Fruit fly (Drosophila melanogaster) whole organism, wandering third instar larva: ENCODE data around the gene CG14326.

Source experiments
- Abd-B ChIP-seq: fragments of >200 bp; optimal IDR thresholded peaks from 2 replicates; lab custom pipeline; 2017; ENCODE audit warnings: missing biosample characterization, missing genetic modification characterization
- CG32264 ChIP-seq: fragments of 200-800 bp; sonication (Bioruptor generic); optimal IDR thresholded peaks from 2 replicates; lab custom pipeline; 2016; ENCODE audit warnings: missing biosample characterization, missing genetic modification characterization
- CG9705 ChIP-seq: fragments of 200-800 bp; sonication (Bioruptor generic); optimal IDR thresholded peaks from 2 replicates; lab custom pipeline; 2018; ENCODE audit warnings: missing biosample characterization, mild to moderate bottlenecking, missing genetic modification characterization
- Dfd ChIP-seq: fragments of >200 bp; optimal IDR thresholded peaks from 2 replicates; lab custom pipeline; 2017; ENCODE audit warnings: missing biosample characterization, missing genetic modification characterization
- Dif ChIP-seq: fragments of 200-275, 200-300 bp; sonication (Bioruptor generic); optimal IDR thresholded peaks from 2 replicates; lab custom pipeline; 2018; ENCODE audit warnings: missing biosample characterization, missing genetic modification characterization; ENCODE audit not compliant: partially characterized antibody
- GATAd ChIP-seq: sonication (Bioruptor generic); optimal IDR thresholded peaks from 2 replicates; lab custom pipeline; 2016; ENCODE audit warnings: missing biosample characterization, missing genetic modification characterization
- HLH106 ChIP-seq: fragments of 200-800 bp; optimal IDR thresholded peaks from 3 replicates; lab custom pipeline; 2019; ENCODE audit warnings: missing biosample characterization, mild to moderate bottlenecking, missing genetic modification characterization, moderate library complexity
- Hnf4 ChIP-seq: fragments of 200-800 bp; sonication (Bioruptor generic); optimal IDR thresholded peaks from 2 replicates; lab custom pipeline; 2016; ENCODE audit warnings: missing biosample characterization, mild to moderate bottlenecking, missing genetic modification characterization
- Hr78 ChIP-seq: fragments of >200 bp; optimal IDR thresholded peaks from 2 replicates; lab custom pipeline; 2017; ENCODE audit warnings: missing biosample characterization, missing genetic modification characterization
- Hr83 ChIP-seq: fragments of 200-300 bp; sonication (Bioruptor generic); optimal IDR thresholded peaks from 2 replicates; lab custom pipeline; 2016; ENCODE audit warnings: missing biosample characterization, mild to moderate bottlenecking, missing genetic modification characterization, moderate library complexity; ENCODE audit not compliant: poor library complexity, severe bottlenecking
- Jra ChIP-seq: sonication (Bioruptor generic); optimal IDR thresholded peaks from 2 replicates; lab custom pipeline; 2016; ENCODE audit warnings: missing biosample characterization, missing genetic modification characterization
- Mio ChIP-seq: sonication (Bioruptor generic); optimal IDR thresholded peaks from 2 replicates; lab custom pipeline; 2016; ENCODE audit warnings: missing biosample characterization, missing genetic modification characterization
- Myc ChIP-seq: fragments of >200 bp; optimal IDR thresholded peaks from 2 replicates; lab custom pipeline; 2017
- N ChIP-seq: fragments of >200 bp; optimal IDR thresholded peaks from 2 replicates; lab custom pipeline; 2018; ENCODE audit warnings: missing biosample characterization, missing external identifiers, missing genetic modification characterization
- OdsH ChIP-seq: fragments of 200-800 bp; sonication (Bioruptor generic); optimal IDR thresholded peaks from 2 replicates; lab custom pipeline; 2016; ENCODE audit warnings: missing biosample characterization, mild to moderate bottlenecking, missing genetic modification characterization
- Rel ChIP-seq, 2 experiments: fragments of 200-800 bp; sonication (Bioruptor generic) in 1 of 2; optimal IDR thresholded peaks; 2 replicates in 1 of 2; 3 replicates in 1 of 2; lab custom pipeline; 2016 to 2019; ENCODE audit warnings: mild to moderate bottlenecking in 2 of 2, missing biosample characterization in 2 of 2, missing genetic modification characterization in 2 of 2, moderate library complexity in 1 of 2
- Sp1 ChIP-seq: fragments of 200-800 bp; sonication (Bioruptor generic); optimal IDR thresholded peaks from 3 replicates; lab custom pipeline; 2019; ENCODE audit warnings: missing biosample characterization, mild to moderate bottlenecking, missing genetic modification characterization, moderate library complexity
- Vsx2 ChIP-seq: fragments of 200-300, 225-300 bp; sonication (Bioruptor generic); optimal IDR thresholded peaks from 2 replicates; lab custom pipeline; 2018; ENCODE audit warnings: missing biosample characterization, missing genetic modification characterization; ENCODE audit not compliant: partially characterized antibody
- brk ChIP-seq: fragments of 200-800 bp; sonication (Bioruptor generic); optimal IDR thresholded peaks from 2 replicates; lab custom pipeline; 2016; ENCODE audit warnings: missing biosample characterization, mild to moderate bottlenecking, missing genetic modification characterization
- dl ChIP-seq, 2 experiments: fragments of 175-275, 200-275 bp in 1 of 2; fragments of 200-275 bp in 1 of 2; sonication (Bioruptor generic); optimal IDR thresholded peaks; lab custom pipeline; 2018; ENCODE audit warnings: mild to moderate bottlenecking in 2 of 2, missing biosample characterization in 2 of 2, missing genetic modification characterization in 2 of 2, moderate library complexity in 2 of 2; ENCODE audit not compliant: partially characterized antibody in 2 of 2, insufficient read depth in 1 of 2
- dmrt93B ChIP-seq: fragments of 200-800 bp; sonication (Bioruptor generic); optimal IDR thresholded peaks from 2 replicates; lab custom pipeline; 2018; ENCODE audit warnings: missing biosample characterization, mild to moderate bottlenecking, missing genetic modification characterization
- dsf ChIP-seq: sonication (Bioruptor generic); optimal IDR thresholded peaks from 2 replicates; lab custom pipeline; 2016; ENCODE audit warnings: missing biosample characterization, missing genetic modification characterization, borderline replicate concordance
- ey ChIP-seq: fragments of 200-800 bp; sonication (Bioruptor generic); optimal IDR thresholded peaks from 2 replicates; lab custom pipeline; 2016; ENCODE audit warnings: missing biosample characterization, missing genetic modification characterization
- fru ChIP-seq: fragments of 200-800 bp; sonication (Bioruptor generic); optimal IDR thresholded peaks from 3 replicates; lab custom pipeline; 2016; ENCODE audit warnings: missing biosample characterization, mild to moderate bottlenecking, missing genetic modification characterization
- h ChIP-seq: fragments of 200-800 bp; sonication (Bioruptor generic); optimal IDR thresholded peaks from 3 replicates; lab custom pipeline; 2016; ENCODE audit warnings: missing biosample characterization, mild to moderate bottlenecking, missing genetic modification characterization
- lola ChIP-seq: fragments of >200 bp; optimal IDR thresholded peaks from 2 replicates; lab custom pipeline; 2017; ENCODE audit warnings: missing biosample characterization, missing genetic modification characterization
- pan ChIP-seq: fragments of >200 bp; optimal IDR thresholded peaks from 2 replicates; lab custom pipeline; 2017
- psq ChIP-seq: fragments of 200-800 bp; sonication (Bioruptor generic); optimal IDR thresholded peaks from 3 replicates; lab custom pipeline; 2017; ENCODE audit warnings: missing biosample characterization, mild to moderate bottlenecking, missing genetic modification characterization, moderate library complexity
- rgr ChIP-seq: fragments of 200-800 bp; sonication (Bioruptor generic); optimal IDR thresholded peaks from 3 replicates; lab custom pipeline; 2016; ENCODE audit warnings: missing biosample characterization, mild to moderate bottlenecking, missing genetic modification characterization
- sage ChIP-seq: fragments of 200-800 bp; sonication (Bioruptor generic); optimal IDR thresholded peaks from 2 replicates; lab custom pipeline; 2016; ENCODE audit warnings: missing biosample characterization, mild to moderate bottlenecking, missing genetic modification characterization
- sv ChIP-seq: fragments of 200-800 bp; sonication (Bioruptor generic); optimal IDR thresholded peaks from 3 replicates; lab custom pipeline; 2016; ENCODE audit warnings: missing biosample characterization, missing genetic modification characterization
- usp ChIP-seq: fragments of >200 bp; optimal IDR thresholded peaks from 2 replicates; lab custom pipeline; 2017; ENCODE audit warnings: missing biosample characterization, missing genetic modification characterization
- woc ChIP-seq: sonication (Bioruptor generic); optimal IDR thresholded peaks from 2 replicates; lab custom pipeline; 2016; ENCODE audit warnings: missing biosample characterization, mild to moderate bottlenecking, missing genetic modification characterization

The CG14326 gene

dm6 chr3R:17609059-17609458 lies 9.8 kb upstream of the CG14326 start, which contains the start of gene CG14329:
CG14329 (plus strand) TSS chr3R:17609359.
- TF ChIP-seq CG9705 (GFP tag; lab: Kevin White, UChicago) (no peak), woc (GFP tag; lab: Kevin White, UChicago) (no peak), brk (no peak), Dfd (GFP tag; lab: Kevin White, UChicago) (no peak), dl (GFP tag; optimal IDR thresholded peaks at IDR 0.05; lab: Kevin White, UChicago; ENCODE audit: insufficient read depth in 1 of 2, partially characterized antibody in 2 of 2) (no peak), Sp1 (GFP tag; lab: Kevin White, UChicago) (no peak), OdsH (GFP tag; lab: Kevin White, UChicago) (no peak), GATAd (no peak), Hr78 (GFP tag; lab: Kevin White, UChicago) (no peak), sage (GFP tag; lab: Kevin White, UChicago) (no peak), CG32264 (GFP tag; lab: Kevin White, UChicago) (no peak), Vsx2 (GFP tag; lab: Kevin White, UChicago) (no peak), sv (GFP tag; lab: Kevin White, UChicago) (no peak), HLH106 (tag; lab: Kevin White, UChicago) (no peak), N (no peak), Hnf4 (GFP tag; lab: Kevin White, UChicago) (no peak), fru (GFP tag; lab: Kevin White, UChicago) (no peak)

dm6 chr3R:17611411-17611810 lies 7.5 kb upstream of the CG14326 start, which contains the start of gene Edg91:
Edg91 (minus strand) TSS chr3R:17611511.
- TF ChIP-seq Myc (lab: Kevin White, UChicago) (no peak), dsf (GFP tag; lab: Kevin White, UChicago) (no peak), usp (no peak), OdsH (GFP tag; lab: Kevin White, UChicago) (no peak), Hr78 (GFP tag; lab: Kevin White, UChicago) (no peak), lola (no peak), Hr83 (GFP tag; lab: Kevin White, UChicago) (no peak), dmrt93B (no peak), Abd-B (GFP tag; lab: Kevin White, UChicago) (no peak), Jra (GFP tag; lab: Kevin White, UChicago) (no peak), Dif (GFP tag; lab: Kevin White, UChicago) (no peak)

DNA sequence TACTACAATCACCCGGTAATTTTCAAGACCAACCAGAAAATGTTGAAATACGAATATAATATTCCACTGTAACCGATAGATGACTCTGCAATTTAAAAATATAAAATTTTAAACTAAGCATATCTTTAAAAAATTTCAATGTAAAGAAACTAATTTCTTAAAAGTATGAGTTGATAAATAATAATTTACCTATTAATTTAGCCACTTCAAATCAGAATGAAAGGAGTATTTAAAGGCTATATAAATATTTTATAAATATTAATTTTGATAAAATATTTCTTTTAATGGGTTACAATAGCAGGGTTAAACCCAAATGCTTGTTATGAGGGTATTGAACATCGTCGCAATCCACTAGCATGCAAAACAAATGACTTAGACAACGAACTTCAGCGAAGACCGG lies 7.1 kb upstream of the CG14326 start:
- TF ChIP-seq Hr78 (GFP tag; lab: Kevin White, UChicago) (no peak), Jra (GFP tag; lab: Kevin White, UChicago) (no peak), N (no peak), GATAd (no peak), lola (no peak), Dfd (GFP tag; lab: Kevin White, UChicago) (no peak), rgr (no peak), Sp1 (GFP tag; lab: Kevin White, UChicago) (no peak), dmrt93B (no peak), CG32264 (GFP tag; lab: Kevin White, UChicago) (no peak), dl (GFP tag; optimal IDR thresholded peaks at IDR 0.05; lab: Kevin White, UChicago; ENCODE audit: insufficient read depth in 1 of 2, partially characterized antibody in 2 of 2) (no peak), Hnf4 (GFP tag; lab: Kevin White, UChicago) (no peak), psq (GFP tag; lab: Kevin White, UChicago) (no peak), ey (no peak), pan (no peak), Vsx2 (GFP tag; lab: Kevin White, UChicago) (no peak), sage (GFP tag; lab: Kevin White, UChicago) (no peak), Dif (GFP tag; lab: Kevin White, UChicago) (no peak)

dm6 chr3R:17612587-17612986 lies 6.3 kb upstream of the CG14326 start, which contains the start of gene CG34281:
CG34281 (plus strand) TSS chr3R:17612887.
- TF ChIP-seq pan (no peak), HLH106 (tag; lab: Kevin White, UChicago) (no peak), woc (GFP tag; lab: Kevin White, UChicago) (no peak), Dfd (GFP tag; lab: Kevin White, UChicago) (no peak), h (GFP tag; lab: Kevin White, UChicago) (no peak), sage (GFP tag; lab: Kevin White, UChicago) (no peak), Mio (no peak), GATAd (no peak), fru (GFP tag; lab: Kevin White, UChicago) (no peak), lola (no peak), Rel (GFP tag; optimal IDR thresholded peaks at IDR 0.05; lab: Kevin White, UChicago) (no peak), Rel (tag; optimal IDR thresholded peaks at IDR 0.05; lab: Kevin White, UChicago) (no peak)
- TF ChIP-seq, all 38 proteins: peak for 0
